Fruit fly (Drosophila melanogaster): ENCODE measurements around the gene CG9801.

The CG9801 gene

DNA sequence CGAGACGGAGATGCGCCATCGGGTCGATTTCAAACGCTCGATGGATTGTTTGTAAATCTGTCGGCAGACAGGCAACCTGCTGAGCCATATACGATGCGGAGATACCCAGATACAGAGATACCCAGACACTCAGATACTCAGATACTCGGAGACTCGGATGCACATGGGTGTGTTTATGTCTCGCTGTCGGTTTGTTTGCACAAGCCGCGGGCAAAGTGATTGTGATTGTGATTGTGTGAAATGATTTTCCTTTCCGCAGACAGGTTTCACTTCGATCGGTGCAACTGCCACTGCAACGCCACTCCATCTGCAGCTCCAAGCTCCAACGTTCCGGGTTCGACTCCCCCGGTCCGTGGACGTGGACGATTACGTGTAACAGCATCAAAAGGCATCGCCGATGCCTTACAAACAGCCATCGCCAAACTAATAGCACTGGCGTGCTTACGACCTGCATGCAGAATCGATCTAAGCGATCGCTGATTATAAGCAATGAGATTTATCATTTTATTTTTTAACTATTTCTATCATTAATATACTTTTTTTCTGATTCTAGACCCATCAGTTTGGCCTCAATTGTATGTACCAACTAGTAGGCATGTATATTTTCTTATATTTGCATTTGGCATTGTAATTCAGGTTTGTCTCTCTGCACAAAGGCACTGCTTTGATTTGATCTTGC lies 41.4 kb upstream of the CG9801 start (continued):
- TF ChIP-seq ind (GFP tag; optimal IDR thresholded peaks at IDR 0.05) = peak; percentile 34
- TF ChIP-seq MBD-R2 (GFP tag; IDR thresholded peaks at IDR 0.05) = no peak
- no peak for TF ChIP-seq cato (GFP tag; optimal IDR thresholded peaks at IDR 0.05; ENCODE audit: borderline replicate concordance)
- peak; percentile 53 for TF ChIP-seq CG8924 (tag; optimal IDR thresholded peaks at IDR 0.05)
- no peak for TF ChIP-seq ash1 (GFP tag; optimal IDR thresholded peaks at IDR 0.05)
- TF ChIP-seq ewg (GFP tag; optimal IDR thresholded peaks at IDR 0.05) = no peak
- peak; percentile 62; the same call in 1 of the 2 replicates for TF ChIP-seq HLH3B (GFP tag; IDR thresholded peaks at IDR 0.05)
- TF ChIP-seq C15 (GFP tag; IDR thresholded peaks at IDR 0.05) = no peak
- TF ChIP-seq CG4328 (GFP tag; optimal IDR thresholded peaks at IDR 0.05) = no peak
- TF ChIP-seq jigr1 (GFP tag; IDR thresholded peaks at IDR 0.05) = peak; percentile 65; the same call in 2 of the 3 replicates
- TF ChIP-seq pfk (GFP tag; optimal IDR thresholded peaks at IDR 0.05) = no peak
- TF ChIP-seq CG12104 (GFP tag; optimal IDR thresholded peaks at IDR 0.05) = no peak
- no peak for TF ChIP-seq CG15514 (GFP tag; optimal IDR thresholded peaks at IDR 0.05)
- no peak for TF ChIP-seq CG3995 (GFP tag; optimal IDR thresholded peaks at IDR 0.05)
- TF ChIP-seq E2f2 (GFP tag; IDR thresholded peaks at IDR 0.05) = 0 out of 2 replicates have a peak, but pooled peaks have one; percentile 20
- peak; percentile 29 for TF ChIP-seq CG10654 (GFP tag; optimal IDR thresholded peaks at IDR 0.05)
- TF ChIP-seq so (GFP tag; IDR thresholded peaks at IDR 0.05) = peak; percentile 81
- no peak for TF ChIP-seq pita (GFP tag; optimal IDR thresholded peaks at IDR 0.05)
- TF ChIP-seq CG32767 (GFP tag; IDR thresholded peaks at IDR 0.05) = peak; percentile 11; the same call in 1 of the 2 replicates
- TF ChIP-seq CG12769 (tag; optimal IDR thresholded peaks at IDR 0.05) = no peak
- peak; percentile 30 for TF ChIP-seq CG5180 (GFP tag; optimal IDR thresholded peaks at IDR 0.05)
- no peak for TF ChIP-seq vfl (GFP tag; optimal IDR thresholded peaks at IDR 0.05)
- peak; percentile 31; the same call in 1 of the 2 replicates for TF ChIP-seq CG6272 (GFP tag; IDR thresholded peaks at IDR 0.05)
- TF ChIP-seq Mrtf (GFP tag; IDR thresholded peaks at IDR 0.05) = peak; percentile 62; the same call in 1 of the 3 replicates
- no peak for TF ChIP-seq Kr (GFP tag; optimal IDR thresholded peaks at IDR 0.05)
- TF ChIP-seq Optix (GFP tag; IDR thresholded peaks at IDR 0.05) = peak; percentile 59; the same call in 1 of the 3 replicates
- TF ChIP-seq CG14710 (tag; optimal IDR thresholded peaks at IDR 0.05) = peak; percentile 14
- TF ChIP-seq ham (GFP tag; IDR thresholded peaks at IDR 0.05) = no peak
- no peak for TF ChIP-seq CG8089 (GFP tag; optimal IDR thresholded peaks at IDR 0.05)
- TF ChIP-seq Lhr (GFP tag; optimal IDR thresholded peaks at IDR 0.05) = no peak
- TF ChIP-seq CG7963 (GFP tag; IDR thresholded peaks at IDR 0.05; ENCODE audit: partially characterized antibody) = no peak
- peak; percentile 25 for TF ChIP-seq gcm2 (GFP tag; optimal IDR thresholded peaks at IDR 0.05)
- peak; percentile 0 for TF ChIP-seq nerfin-1 (tag; optimal IDR thresholded peaks at IDR 0.05)
- TF ChIP-seq luna (GFP tag; optimal IDR thresholded peaks at IDR 0.05) = no peak
- peak; percentile 72 for TF ChIP-seq H2.0 (GFP tag; IDR thresholded peaks at IDR 0.05)
- TF ChIP-seq CG16863 (GFP tag; optimal IDR thresholded peaks at IDR 0.05) = no peak
- TF ChIP-seq Ets97D (GFP tag; optimal IDR thresholded peaks at IDR 0.05) = no peak
- TF ChIP-seq CG6689 (GFP tag; IDR thresholded peaks at IDR 0.05) = peak; percentile 75
- no peak for TF ChIP-seq CG12659 (GFP tag; optimal IDR thresholded peaks at IDR 0.05)
- TF ChIP-seq dysf (GFP tag; IDR thresholded peaks at IDR 0.05) = peak; percentile 75
- peak; percentile 49 for TF ChIP-seq esg (GFP tag; conservative IDR thresholded peaks at IDR 0.05)
- TF ChIP-seq CG31224 (GFP tag; IDR thresholded peaks at IDR 0.05) = 0 out of 2 replicates have a peak, but pooled peaks have one; percentile 21
- TF ChIP-seq ranshi (GFP tag; IDR thresholded peaks at IDR 0.05) = peak; percentile 57
- TF ChIP-seq NC2α (GFP tag; optimal IDR thresholded peaks at IDR 0.05) = no peak
- TF ChIP-seq CG9876 (GFP tag; optimal IDR thresholded peaks at IDR 0.05) = no peak
- TF ChIP-seq CG4404 (GFP tag; IDR thresholded peaks at IDR 0.05) = 0 out of 2 replicates have a peak, but pooled peaks have one; percentile 10
- no peak for TF ChIP-seq maf-S (GFP tag; optimal IDR thresholded peaks at IDR 0.05)
- no peak for TF ChIP-seq crp (GFP tag; optimal IDR thresholded peaks at IDR 0.05)
- peak; percentile 11 for TF ChIP-seq abd-A (tag; optimal IDR thresholded peaks at IDR 0.05)
- peak; percentile 56 for TF ChIP-seq sisA (GFP tag; IDR thresholded peaks at IDR 0.05)
